Worm (Caenorhabditis elegans) whole organism, L3 larva: ENCODE measurements around the gene qns-1.

Experiments
- ceh-16 ChIP-seq: sonication (generic microtip); optimal IDR thresholded peaks from 2 replicates; lab custom pipeline; 2017; ENCODE audit warnings: missing biosample characterization, missing genetic modification characterization
- elt-2 ChIP-seq: sonication (generic microtip); optimal IDR thresholded peaks from 2 replicates; lab custom pipeline; 2016; ENCODE audit warnings: missing genetic modification reagents, mild to moderate bottlenecking, missing genetic modification characterization, missing compliant biosample characterization
- elt-3 ChIP-seq, 3 experiments: fragments of 150-350 bp in 1 of 3; sonication (generic microtip) in 2 of 3; optimal IDR thresholded peaks; 2 replicates in 2 of 3; 4 replicates in 1 of 3; lab custom pipeline; 2014 to 2017; ENCODE audit warnings: missing biosample characterization in 3 of 3, missing genetic modification characterization in 3 of 3
- lin-39 ChIP-seq: fragments of 150-350 bp; optimal IDR thresholded peaks from 2 replicates; lab custom pipeline; 2018; ENCODE audit warnings: missing biosample characterization, missing genetic modification reagents, missing genetic modification characterization
- nhr-11 ChIP-seq: fragments of 150-350 bp; optimal IDR thresholded peaks from 2 replicates; lab custom pipeline; 2014; ENCODE audit warnings: missing biosample characterization, missing genetic modification characterization
- nhr-237 ChIP-seq: fragments of 150-350 bp; optimal IDR thresholded peaks from 2 replicates; lab custom pipeline; 2014; ENCODE audit warnings: missing biosample characterization, missing genetic modification characterization
- nhr-28 ChIP-seq: fragments of 150-350 bp; optimal IDR thresholded peaks from 2 replicates; lab custom pipeline; 2014; ENCODE audit warnings: missing biosample characterization, missing genetic modification characterization
- snpc-4 ChIP-seq: fragments of 150-350 bp; optimal IDR thresholded peaks from 2 replicates; lab custom pipeline; 2014; ENCODE audit warnings: missing biosample characterization, missing genetic modification characterization
- unc-62 ChIP-seq: fragments of 150-350 bp; sonication (generic microtip); optimal IDR thresholded peaks from 4 replicates; lab custom pipeline; 2014; ENCODE audit warnings: missing biosample characterization, missing genetic modification reagents, missing genetic modification characterization

- TF ChIP-seq ceh-16 (no peak), snpc-4 (no peak), unc-62 (GFP tag; lab: Kevin White, UChicago) (no peak), elt-2 (tag; lab: Kevin White, UChicago) (no peak), elt-3 (tag; optimal IDR thresholded peaks at IDR 0.05; lab: Kevin White, UChicago) (no peak), nhr-28 (tag; lab: Kevin White, UChicago) (no peak), nhr-11 (tag; lab: Kevin White, UChicago) (no peak), nhr-237 (tag; lab: Kevin White, UChicago) (no peak), lin-39 (tag; lab: Kevin White, UChicago) (no peak)
Measured at ce11 chrIV:10216078-10216477, 3.0 kb downstream of the qns-1 start, which contains the start of gene col-124.
